Worm (Caenorhabditis elegans) whole organism, midembryonic: Measurements from ENCODE around the gene C07A9.5.

Source experiments
- T22C8.4 ChIP-seq: fragments of 200-800 bp; sonication (Bioruptor generic); IDR thresholded peaks from 2 replicates; pipeline ENCODE4 v1.3.6; 2022; ENCODE audit warnings: missing genetic modification characterization, missing compliant biosample characterization
- cog-1 ChIP-seq: sonication (generic microtip); optimal IDR thresholded peaks from 2 replicates; lab custom pipeline; 2016; ENCODE audit warnings: missing genetic modification characterization, missing compliant biosample characterization
- flt-1 ChIP-seq: fragments of 200-800 bp; sonication (Bioruptor generic); IDR thresholded peaks from 2 replicates; pipeline ENCODE4 v1.3.6; 2022; ENCODE audit warnings: missing genetic modification characterization, missing compliant biosample characterization
- klf-2 ChIP-seq: fragments of 200-800 bp; sonication (Bioruptor generic); conservative IDR thresholded peaks from 2 replicates; pipeline ENCODE4 v1.3.6; 2022; ENCODE audit warnings: missing genetic modification reagents, missing genetic modification characterization, missing compliant biosample characterization
- med-1 ChIP-seq: sonication (generic microtip); optimal IDR thresholded peaks from 2 replicates; lab custom pipeline; 2017; ENCODE audit warnings: missing genetic modification characterization, mild to moderate bottlenecking, missing compliant biosample characterization, antibody characterized with exemption, missing genetic modification reagents; ENCODE audit not compliant: insufficient read depth
- ref-1 ChIP-seq: fragments of 200-800 bp; sonication (Bioruptor generic); conservative IDR thresholded peaks from 2 replicates; pipeline ENCODE4 v1.3.6; 2022; ENCODE audit warnings: missing genetic modification reagents, missing genetic modification characterization, missing compliant biosample characterization
- tab-1 ChIP-seq: fragments of 200-800 bp; sonication (Bioruptor generic); IDR thresholded peaks from 2 replicates; pipeline ENCODE4 v1.3.6; 2022; ENCODE audit warnings: missing genetic modification characterization, missing compliant biosample characterization

- no peak for TF ChIP-seq flt-1 (GFP tag; lab: Robert Waterston, UW)
- no peak for TF ChIP-seq T22C8.4 (GFP tag; lab: Robert Waterston, UW)
- TF ChIP-seq ref-1 (GFP tag; lab: Robert Waterston, UW), result no peak
- no peak for TF ChIP-seq med-1 (GFP tag; lab: Kevin White, UChicago)
- no peak for TF ChIP-seq tab-1 (GFP tag; lab: Robert Waterston, UW)
- TF ChIP-seq cog-1 (tag; lab: Kevin White, UChicago), result no peak
- no peak for TF ChIP-seq klf-2
These were observed 13.8 kb upstream of the C07A9.5 start, which contains the start of gene bud-31 for ce11 chrIII:9696417-9696816.
